Worm (Caenorhabditis elegans): ENCODE data around the gene bus-8B.

The bus-8B gene

DNA sequence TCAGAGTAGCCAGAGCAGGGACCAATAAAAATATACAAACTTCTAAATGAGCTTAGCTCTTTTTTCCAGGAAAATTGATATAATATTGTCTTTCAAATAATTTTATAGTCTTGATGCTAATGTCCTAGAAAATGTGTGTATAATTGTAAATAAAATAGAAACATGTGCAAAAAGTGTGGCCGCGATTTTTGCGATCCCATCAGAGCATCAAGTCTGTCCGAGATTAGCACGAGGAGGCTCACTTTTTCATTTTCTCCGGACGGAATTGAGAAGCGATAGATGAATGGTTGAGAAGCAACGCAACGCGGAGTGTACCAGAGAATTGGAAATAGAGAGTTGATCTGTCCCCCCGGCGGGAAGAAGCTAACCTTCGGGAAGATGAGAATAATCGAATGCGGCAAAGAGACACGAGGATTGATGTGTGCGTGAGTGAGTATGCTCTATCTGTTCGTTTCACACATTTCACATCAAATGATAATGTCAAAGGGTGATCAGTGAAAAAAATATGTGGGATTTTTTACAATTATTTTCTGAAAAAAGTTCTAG lies 13.4 kb downstream of the bus-8B start:
- no peak for TF ChIP-seq flt-1 (GFP tag; IDR thresholded peaks at IDR 0.05)
- TF ChIP-seq klf-2 (GFP tag; conservative IDR thresholded peaks at IDR 0.05): no peak
- TF ChIP-seq ztf-29 (GFP tag; IDR thresholded peaks at IDR 0.05): no peak
- TF ChIP-seq ref-1 (GFP tag; conservative IDR thresholded peaks at IDR 0.05): no peak
- TF ChIP-seq ztf-23 (GFP tag; IDR thresholded peaks at IDR 0.05): no peak
- no peak for TF ChIP-seq T22C8.4 (GFP tag; IDR thresholded peaks at IDR 0.05)

DNA sequence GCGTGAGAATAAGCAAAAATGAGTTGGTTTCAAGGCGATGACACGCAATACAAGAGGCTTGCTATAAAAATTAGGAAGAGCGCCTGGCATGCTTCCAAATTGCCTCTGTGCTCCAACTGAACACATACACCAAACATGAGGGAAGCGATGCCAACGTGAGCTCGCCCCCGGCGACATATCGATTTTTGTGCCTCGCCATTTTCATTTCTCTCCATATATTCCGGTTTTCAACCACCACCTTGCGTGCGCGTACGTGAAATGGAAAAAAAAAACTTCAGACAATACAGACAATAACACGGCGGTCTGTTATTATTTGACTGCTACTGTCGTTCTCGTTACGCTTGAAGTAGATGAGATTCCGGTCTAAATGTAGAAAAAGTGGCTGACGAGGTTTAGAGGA lies 14.8 kb downstream of the bus-8B start:
- TF ChIP-seq T22C8.4 (GFP tag; IDR thresholded peaks at IDR 0.05) (peak; percentile 53; the same call in 1 of the 2 replicates), cog-1 (tag; optimal IDR thresholded peaks at IDR 0.05) (no peak)

- TF ChIP-seq ztf-23 (GFP tag; IDR thresholded peaks at IDR 0.05) (no peak), med-1 (GFP tag; optimal IDR thresholded peaks at IDR 0.05; ENCODE audit: insufficient read depth) (no peak), cog-1 (tag; optimal IDR thresholded peaks at IDR 0.05) (no peak), ref-1 (GFP tag; conservative IDR thresholded peaks at IDR 0.05) (no peak), klf-2 (GFP tag; conservative IDR thresholded peaks at IDR 0.05) (no peak), ztf-29 (GFP tag; IDR thresholded peaks at IDR 0.05) (no peak), flt-1 (GFP tag; IDR thresholded peaks at IDR 0.05) (no peak), T22C8.4 (GFP tag; IDR thresholded peaks at IDR 0.05) (no peak), tab-1 (GFP tag; IDR thresholded peaks at IDR 0.05) (no peak)
These were observed 16.2 kb downstream of the bus-8B start for ce11 chrX:5509114-5509877.

DNA sequence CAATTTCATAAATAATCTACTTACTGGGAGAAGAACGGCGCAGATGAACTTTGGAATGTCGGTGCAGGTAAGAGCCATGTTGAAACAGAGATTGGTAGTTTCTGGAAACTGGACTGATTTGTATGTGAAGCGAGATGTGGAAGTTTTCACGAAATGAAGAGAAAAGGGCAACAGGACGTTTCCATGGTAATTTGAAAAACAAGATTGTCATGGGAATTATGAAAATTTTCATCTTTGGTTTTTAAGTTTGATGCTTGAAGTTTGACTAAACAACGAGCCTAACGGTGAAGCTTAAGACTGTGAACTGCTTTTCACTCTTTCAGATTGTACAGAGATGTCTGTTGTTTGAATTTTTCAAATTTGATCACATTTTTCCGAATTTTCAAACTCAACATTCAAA lies 19.1 kb downstream of the bus-8B start, which contains the start of gene T23F2.3:
Gene T23F2.3 (minus strand): TSS at position 101 of the 400 bp plus-strand sequence.
- TF ChIP-seq T22C8.4 (GFP tag; IDR thresholded peaks at IDR 0.05): no peak
- no peak for TF ChIP-seq med-1 (GFP tag; optimal IDR thresholded peaks at IDR 0.05; ENCODE audit: insufficient read depth)
- TF ChIP-seq klf-2 (GFP tag; conservative IDR thresholded peaks at IDR 0.05): no peak
- no peak for TF ChIP-seq ztf-29 (GFP tag; IDR thresholded peaks at IDR 0.05)
- TF ChIP-seq ref-1 (GFP tag; conservative IDR thresholded peaks at IDR 0.05): no peak
- no peak for TF ChIP-seq cog-1 (tag; optimal IDR thresholded peaks at IDR 0.05)
- no peak for TF ChIP-seq tab-1 (GFP tag; IDR thresholded peaks at IDR 0.05)
- TF ChIP-seq ztf-23 (GFP tag; IDR thresholded peaks at IDR 0.05): no peak
- TF ChIP-seq flt-1 (GFP tag; IDR thresholded peaks at IDR 0.05): no peak

ce11 chrX:5512707-5513106 lies 19.6 kb downstream of the bus-8B start:
- no peak for TF ChIP-seq ref-1 (GFP tag; conservative IDR thresholded peaks at IDR 0.05)
- TF ChIP-seq klf-2 (GFP tag; conservative IDR thresholded peaks at IDR 0.05): no peak
- no peak for TF ChIP-seq med-1 (GFP tag; optimal IDR thresholded peaks at IDR 0.05; ENCODE audit: insufficient read depth)
- no peak for TF ChIP-seq cog-1 (tag; optimal IDR thresholded peaks at IDR 0.05)
- no peak for TF ChIP-seq tab-1 (GFP tag; IDR thresholded peaks at IDR 0.05)
- TF ChIP-seq flt-1 (GFP tag; IDR thresholded peaks at IDR 0.05): no peak
- TF ChIP-seq ztf-29 (GFP tag; IDR thresholded peaks at IDR 0.05): no peak
- TF ChIP-seq ztf-23 (GFP tag; IDR thresholded peaks at IDR 0.05): no peak
- TF ChIP-seq T22C8.4 (GFP tag; IDR thresholded peaks at IDR 0.05): no peak

DNA sequence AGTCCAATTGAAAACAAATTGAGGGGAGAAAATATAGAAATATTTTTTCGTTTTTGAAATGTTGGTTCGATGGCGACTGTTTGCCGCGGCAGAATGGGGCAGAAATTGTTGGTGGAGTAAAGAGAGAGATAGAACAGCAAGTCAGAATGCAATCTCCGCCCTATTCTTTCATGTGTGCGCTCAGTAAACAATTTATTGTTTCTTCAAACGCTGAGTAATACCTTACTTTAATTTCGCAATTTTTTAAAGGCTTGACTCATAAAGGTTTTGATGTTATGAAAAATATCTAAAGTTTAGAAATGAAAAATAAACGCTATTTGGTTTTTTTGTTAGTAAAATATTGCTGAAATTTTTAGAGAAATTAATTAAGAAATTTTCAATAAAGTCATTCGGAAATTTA lies 21.2 kb downstream of the bus-8B start:
- TF ChIP-seq klf-2 (GFP tag; conservative IDR thresholded peaks at IDR 0.05): no peak
- TF ChIP-seq cog-1 (tag; optimal IDR thresholded peaks at IDR 0.05): no peak
- no peak for TF ChIP-seq T22C8.4 (GFP tag; IDR thresholded peaks at IDR 0.05)
- TF ChIP-seq med-1 (GFP tag; optimal IDR thresholded peaks at IDR 0.05; ENCODE audit: insufficient read depth): no peak
- no peak for TF ChIP-seq ref-1 (GFP tag; conservative IDR thresholded peaks at IDR 0.05)
- no peak for TF ChIP-seq ztf-29 (GFP tag; IDR thresholded peaks at IDR 0.05)
- no peak for TF ChIP-seq flt-1 (GFP tag; IDR thresholded peaks at IDR 0.05)
- no peak for TF ChIP-seq tab-1 (GFP tag; IDR thresholded peaks at IDR 0.05)
- no peak for TF ChIP-seq ztf-23 (GFP tag; IDR thresholded peaks at IDR 0.05)

DNA sequence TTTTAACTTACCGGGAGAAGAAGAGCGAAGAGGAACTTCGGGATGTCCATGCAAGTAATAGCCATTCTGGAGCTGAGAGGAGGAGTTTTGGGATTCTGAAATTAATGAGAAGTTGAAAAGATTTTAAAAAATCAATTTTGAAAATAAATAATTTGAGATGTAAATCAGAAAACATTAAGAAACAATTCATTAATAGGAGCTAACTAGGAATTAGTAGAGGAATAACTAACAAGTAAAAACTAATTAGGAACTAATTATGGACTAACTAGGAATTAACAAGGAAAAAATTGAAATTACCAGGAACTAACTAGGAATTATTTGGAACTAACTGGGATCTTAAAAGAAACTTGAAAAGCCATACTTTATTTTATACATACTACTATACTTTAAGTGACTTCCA lies 21.9 kb downstream of the bus-8B start, which contains the start of gene T23F2.4:
Gene T23F2.4 (minus strand): TSS at position 101 of the 400 bp plus-strand sequence.
- TF ChIP-seq ztf-29 (GFP tag; IDR thresholded peaks at IDR 0.05): no peak
- TF ChIP-seq tab-1 (GFP tag; IDR thresholded peaks at IDR 0.05): no peak
- TF ChIP-seq cog-1 (tag; optimal IDR thresholded peaks at IDR 0.05): no peak
- no peak for TF ChIP-seq flt-1 (GFP tag; IDR thresholded peaks at IDR 0.05)
- no peak for TF ChIP-seq med-1 (GFP tag; optimal IDR thresholded peaks at IDR 0.05; ENCODE audit: insufficient read depth)

ce11 chrX:5515459-5515858 lies 22.3 kb downstream of the bus-8B start:
- no peak for TF ChIP-seq flt-1 (GFP tag; IDR thresholded peaks at IDR 0.05)
- TF ChIP-seq med-1 (GFP tag; optimal IDR thresholded peaks at IDR 0.05; ENCODE audit: insufficient read depth): no peak
- no peak for TF ChIP-seq ztf-29 (GFP tag; IDR thresholded peaks at IDR 0.05)
- no peak for TF ChIP-seq ztf-23 (GFP tag; IDR thresholded peaks at IDR 0.05)
- no peak for TF ChIP-seq ref-1 (GFP tag; conservative IDR thresholded peaks at IDR 0.05)
- no peak for TF ChIP-seq cog-1 (tag; optimal IDR thresholded peaks at IDR 0.05)
- no peak for TF ChIP-seq klf-2 (GFP tag; conservative IDR thresholded peaks at IDR 0.05)

DNA sequence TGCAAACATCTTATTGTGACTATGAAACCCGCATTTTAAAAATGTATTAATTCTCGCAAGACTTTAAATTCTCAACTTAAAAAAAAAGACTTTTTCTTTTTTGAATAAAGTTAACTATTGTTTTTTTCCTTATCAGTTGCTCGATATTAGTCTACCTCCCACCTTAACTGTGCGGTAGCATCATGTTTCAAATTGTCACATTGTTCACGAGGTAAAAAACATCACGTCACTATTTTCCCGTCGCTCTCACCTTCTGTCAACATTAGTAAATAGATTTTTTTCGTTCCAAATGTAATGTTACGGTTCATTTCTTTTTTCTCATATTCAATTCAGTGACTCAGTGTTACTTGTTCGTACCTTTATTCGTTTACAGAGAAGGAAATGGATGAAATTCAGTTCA lies 23.2 kb downstream of the bus-8B start:
- TF ChIP-seq ztf-23 (GFP tag; IDR thresholded peaks at IDR 0.05) (no peak), med-1 (GFP tag; optimal IDR thresholded peaks at IDR 0.05; ENCODE audit: insufficient read depth) (no peak), flt-1 (GFP tag; IDR thresholded peaks at IDR 0.05) (no peak), tab-1 (GFP tag; IDR thresholded peaks at IDR 0.05) (no peak), T22C8.4 (GFP tag; IDR thresholded peaks at IDR 0.05) (no peak), klf-2 (GFP tag; conservative IDR thresholded peaks at IDR 0.05) (no peak), ref-1 (GFP tag; conservative IDR thresholded peaks at IDR 0.05) (no peak), ztf-29 (GFP tag; IDR thresholded peaks at IDR 0.05) (no peak), cog-1 (tag; optimal IDR thresholded peaks at IDR 0.05) (no peak)

DNA sequence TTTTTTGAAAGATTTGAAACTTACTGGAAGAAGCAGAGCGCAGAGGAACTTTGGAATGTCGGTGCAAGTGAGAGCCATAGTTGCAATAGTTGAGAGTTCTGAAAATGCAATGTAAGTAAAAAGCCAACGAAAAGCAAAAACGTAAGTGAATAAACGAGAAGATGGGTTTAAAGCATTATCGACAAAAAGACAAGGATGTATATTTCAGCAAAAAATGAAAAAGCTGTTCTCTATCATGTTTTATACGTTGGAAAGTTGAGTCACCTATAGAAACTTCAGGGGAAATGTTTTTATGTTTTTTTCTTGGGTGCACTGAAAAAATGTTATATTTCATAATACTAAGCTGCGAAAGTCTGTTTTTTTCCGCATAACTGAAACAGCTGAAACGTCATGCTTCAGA lies 23.9 kb downstream of the bus-8B start, which contains the start of gene T23F2.5:
Gene T23F2.5 (minus strand): TSS at position 101 of the 400 bp plus-strand sequence.
- TF ChIP-seq klf-2 (GFP tag; conservative IDR thresholded peaks at IDR 0.05) (no peak), flt-1 (GFP tag; IDR thresholded peaks at IDR 0.05) (no peak), T22C8.4 (GFP tag; IDR thresholded peaks at IDR 0.05) (no peak), med-1 (GFP tag; optimal IDR thresholded peaks at IDR 0.05; ENCODE audit: insufficient read depth) (no peak), ref-1 (GFP tag; conservative IDR thresholded peaks at IDR 0.05) (no peak), ztf-23 (GFP tag; IDR thresholded peaks at IDR 0.05) (no peak)
